Worm (Caenorhabditis elegans): ENCODE data around the gene Y7A5A.5.

DNA sequence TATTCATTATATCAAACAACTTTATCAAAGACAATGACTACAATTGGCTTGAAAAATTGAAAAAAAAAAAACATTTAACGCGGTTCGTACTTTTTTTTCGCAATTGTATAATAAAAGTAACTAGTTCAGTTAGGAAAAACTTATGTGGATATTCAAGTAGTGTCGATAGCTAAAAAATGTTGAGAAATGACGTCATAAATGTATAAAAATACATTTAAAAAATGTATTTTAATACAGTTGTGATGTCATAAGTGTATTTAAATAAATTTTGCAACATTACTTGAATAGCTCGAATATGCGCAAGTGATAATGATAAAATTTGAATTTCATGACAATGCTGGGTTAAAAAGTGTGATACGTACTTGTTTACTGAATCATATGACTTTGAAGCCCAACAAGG is 44.9 kb upstream of the Y7A5A.5 start:
- no peak for TF ChIP-seq unc-62 (GFP tag; optimal IDR thresholded peaks at IDR 0.05)
- no peak for TF ChIP-seq elt-1 (tag; optimal IDR thresholded peaks at IDR 0.05; ENCODE audit: borderline replicate concordance, insufficient read depth)
- no peak for TF ChIP-seq unc-39 (tag; optimal IDR thresholded peaks at IDR 0.05)
- TF ChIP-seq pha-4 (tag; optimal IDR thresholded peaks at IDR 0.05), result no peak
- TF ChIP-seq nhr-76 (tag; optimal IDR thresholded peaks at IDR 0.05), result no peak
- TF ChIP-seq lsy-2 (tag; optimal IDR thresholded peaks at IDR 0.05), result no peak
- no peak for TF ChIP-seq mep-1 (tag; optimal IDR thresholded peaks at IDR 0.05)
- no peak for TF ChIP-seq ztf-11 (tag; optimal IDR thresholded peaks at IDR 0.05)
- no peak for TF ChIP-seq lin-13 (tag; optimal IDR thresholded peaks at IDR 0.05)
- no peak for TF ChIP-seq sem-2 (GFP tag; optimal IDR thresholded peaks at IDR 0.05)
- TF ChIP-seq ces-1 (GFP tag; optimal IDR thresholded peaks at IDR 0.05), result no peak
- no peak for TF ChIP-seq nhr-12 (tag; optimal IDR thresholded peaks at IDR 0.05)
- TF ChIP-seq ceh-83 (GFP tag; optimal IDR thresholded peaks at IDR 0.05), result no peak
